Fruit fly (Drosophila melanogaster): ENCODE measurements around the gene Myc.
A peak's percentile ranks its signal among the peaks of the same experiment; 100 is the strongest.

Myc gene

DNA sequence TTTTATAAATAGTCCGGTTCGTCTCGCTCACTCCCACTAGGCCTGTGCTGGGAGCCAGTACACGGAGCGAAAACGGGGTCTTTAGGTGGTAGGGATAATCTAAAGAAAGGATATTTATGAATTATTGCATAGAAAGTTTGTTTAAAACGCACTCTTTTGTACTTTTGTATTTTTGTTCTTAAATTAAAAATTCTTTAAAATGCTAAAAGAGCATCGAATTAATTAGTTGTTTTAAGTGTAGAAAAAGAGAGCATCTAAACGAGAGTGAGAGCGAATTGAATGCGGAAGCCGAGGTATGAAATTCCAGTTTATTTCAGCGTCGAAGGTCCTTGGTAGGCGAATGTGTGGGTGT is 54.6 kb downstream of the Myc start (continued):
- no peak for TF ChIP-seq CG17802 (tag; optimal IDR thresholded peaks at IDR 0.05)
- TF ChIP-seq tap (tag; optimal IDR thresholded peaks at IDR 0.05): peak; percentile 27
- no peak for TF ChIP-seq CG5180 (GFP tag; optimal IDR thresholded peaks at IDR 0.05)
- TF ChIP-seq GATAe (GFP tag; conservative IDR thresholded peaks at IDR 0.05): no peak
- TF ChIP-seq CG18011 (GFP tag; optimal IDR thresholded peaks at IDR 0.05): no peak
- TF ChIP-seq Nf-YB (GFP tag; optimal IDR thresholded peaks at IDR 0.05): peak; percentile 65
- TF ChIP-seq tup (GFP tag; optimal IDR thresholded peaks at IDR 0.05): peak; percentile 28
- TF ChIP-seq bab2 (GFP tag; optimal IDR thresholded peaks at IDR 0.05): peak; percentile 77
- TF ChIP-seq peb (GFP tag; IDR thresholded peaks at IDR 0.05): peak; percentile 56; the same call in 1 of the 2 replicates
- TF ChIP-seq CG1529 (GFP tag; optimal IDR thresholded peaks at IDR 0.05): peak; percentile 68
- peak; percentile 59; the same call in 3 of the 4 replicates for TF ChIP-seq Gug (GFP tag; IDR thresholded peaks at IDR 0.05)
- TF ChIP-seq Atf6 (GFP tag; IDR thresholded peaks at IDR 0.05): no peak
- TF ChIP-seq zfh2 (GFP tag; optimal IDR thresholded peaks at IDR 0.05): peak; percentile 52
- TF ChIP-seq CG10431 (GFP tag; optimal IDR thresholded peaks at IDR 0.05): no peak
- peak; percentile 88 for TF ChIP-seq dan (GFP tag; IDR thresholded peaks at IDR 0.05)
- no peak for TF ChIP-seq gsb (GFP tag; IDR thresholded peaks at IDR 0.05)
- no peak for TF ChIP-seq Hr39 (optimal IDR thresholded peaks at IDR 0.05)
- no peak for TF ChIP-seq sqz (GFP tag; optimal IDR thresholded peaks at IDR 0.05)
- no peak for TF ChIP-seq unc-4 (GFP tag; IDR thresholded peaks at IDR 0.05; ENCODE audit: partially characterized antibody)
- TF ChIP-seq CG15073 (GFP tag; optimal IDR thresholded peaks at IDR 0.05): peak; percentile 23
- TF ChIP-seq Fer3 (tag; optimal IDR thresholded peaks at IDR 0.05): no peak
- no peak for TF ChIP-seq cad (GFP tag; optimal IDR thresholded peaks at IDR 0.05)
- no peak for TF ChIP-seq Lpt (GFP tag; optimal IDR thresholded peaks at IDR 0.05)
- TF ChIP-seq jumu (GFP tag; optimal IDR thresholded peaks at IDR 0.05): peak; percentile 62
- peak; percentile 55 for TF ChIP-seq ATbp (GFP tag; optimal IDR thresholded peaks at IDR 0.05)
- peak; percentile 30 for TF ChIP-seq Dip3 (GFP tag; optimal IDR thresholded peaks at IDR 0.05)
- TF ChIP-seq Nf-YA (GFP tag; IDR thresholded peaks at IDR 0.05): no peak
- peak; percentile 47 for TF ChIP-seq CG30431 (GFP tag; optimal IDR thresholded peaks at IDR 0.05)
- TF ChIP-seq vfl (GFP tag; optimal IDR thresholded peaks at IDR 0.05): peak; percentile 34
- peak; percentile 29 for TF ChIP-seq da (GFP tag; optimal IDR thresholded peaks at IDR 0.05)
- peak; percentile 55; the same call in 1 of the 2 replicates for TF ChIP-seq sob (GFP tag; IDR thresholded peaks at IDR 0.05)
- TF ChIP-seq oc (tag; optimal IDR thresholded peaks at IDR 0.05): peak; percentile 72
- TF ChIP-seq B-H2 (GFP tag; optimal IDR thresholded peaks at IDR 0.05): no peak
- TF ChIP-seq CG33213 (GFP tag; optimal IDR thresholded peaks at IDR 0.05): peak; percentile 33
- TF ChIP-seq CG5245 (GFP tag; optimal IDR thresholded peaks at IDR 0.05): peak; percentile 41
- peak; percentile 36 for TF ChIP-seq CG4282 (GFP tag; optimal IDR thresholded peaks at IDR 0.05)
- peak; percentile 36 for TF ChIP-seq Lhr (GFP tag; optimal IDR thresholded peaks at IDR 0.05)
- peak; percentile 85 for TF ChIP-seq gcm (GFP tag; optimal IDR thresholded peaks at IDR 0.05)

DNA sequence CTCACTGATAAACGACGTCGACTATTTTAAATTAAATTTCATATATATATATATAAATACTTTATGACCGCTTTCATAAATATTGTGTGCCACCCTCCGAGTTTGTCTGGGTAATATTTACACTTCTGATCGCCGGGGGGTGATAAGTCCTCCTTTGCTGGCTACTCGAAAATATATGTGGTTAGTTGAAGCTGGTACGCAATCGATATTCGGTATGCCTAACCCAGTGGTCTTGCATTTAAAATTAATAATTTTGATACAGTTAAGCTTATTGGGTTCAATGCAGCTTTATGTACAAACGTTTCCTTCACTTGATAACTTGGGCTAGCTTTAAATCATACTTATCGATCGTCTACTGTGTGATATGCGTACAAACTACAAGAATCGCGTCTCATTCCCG is 57.0 kb downstream of the Myc start:
- TF ChIP-seq CG12769 (tag; optimal IDR thresholded peaks at IDR 0.05) (peak; percentile 17), Mes4 (GFP tag; optimal IDR thresholded peaks at IDR 0.05) (no peak), tll (GFP tag; optimal IDR thresholded peaks at IDR 0.05) (no peak), grn (GFP tag; optimal IDR thresholded peaks at IDR 0.05) (peak; percentile 69), lilli (GFP tag; optimal IDR thresholded peaks at IDR 0.05) (no peak), grau (tag; optimal IDR thresholded peaks at IDR 0.05) (peak; percentile 38), CG32532 (GFP tag; IDR thresholded peaks at IDR 0.05) (peak; percentile 21; the same call in 1 of the 2 replicates), sug (tag; optimal IDR thresholded peaks at IDR 0.05) (peak; percentile 81), Med (GFP tag) (peak; percentile 59), CG15011 (GFP tag; optimal IDR thresholded peaks at IDR 0.05) (no peak), sens (GFP tag) (peak; percentile 58), exex (tag; optimal IDR thresholded peaks at IDR 0.05) (peak; percentile 53), br (optimal IDR thresholded peaks at IDR 0.05) (no peak), row (GFP tag; IDR thresholded peaks at IDR 0.05) (0 out of 3 replicates have a peak, but pooled peaks have one; percentile 12), CG15696 (tag; optimal IDR thresholded peaks at IDR 0.05) (peak; percentile 9), slbo (GFP tag; IDR thresholded peaks at IDR 0.05) (0 out of 2 replicates have a peak, but pooled peaks have one; percentile 12)
